Fruit fly (Drosophila melanogaster): ENCODE data around the gene Ccm3.

Ccm3 gene

DNA sequence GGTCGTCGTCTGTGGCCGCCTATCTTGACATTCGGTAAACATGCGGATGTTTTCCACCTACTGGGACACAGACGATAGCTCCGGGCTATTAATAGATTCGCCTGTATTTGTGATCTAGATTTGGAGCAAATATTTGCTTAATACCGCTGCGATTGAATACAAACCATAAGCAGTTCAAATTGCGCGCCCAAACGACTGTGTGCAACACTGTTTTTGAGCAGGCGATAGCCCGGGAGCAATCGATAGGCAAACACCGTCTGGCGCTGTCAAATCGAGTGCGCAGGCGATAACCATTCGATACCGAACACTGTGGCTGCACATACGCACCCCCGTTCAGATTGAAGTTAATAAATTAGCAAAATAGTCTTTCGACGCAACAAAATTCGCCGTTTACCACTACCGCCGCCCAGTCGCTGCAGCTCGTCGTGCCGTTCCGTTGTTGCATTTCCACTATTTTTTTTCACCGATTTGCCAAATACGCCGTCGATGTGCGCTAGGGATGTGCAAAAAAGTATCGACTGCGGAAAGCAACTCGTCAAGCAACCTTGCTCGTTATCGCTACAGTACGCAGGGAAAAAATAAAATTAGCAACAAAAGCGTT lies 36.5 kb downstream of the Ccm3 start, which contains the start of gene Atx2 (continued):
- TF ChIP-seq lola (GFP tag; optimal IDR thresholded peaks at IDR 0.05) (no peak), CG32264 (GFP tag; optimal IDR thresholded peaks at IDR 0.05) (no peak), sv (GFP tag; optimal IDR thresholded peaks at IDR 0.05) (peak; percentile 16), usp (GFP tag; optimal IDR thresholded peaks at IDR 0.05) (no peak), brk (GFP tag; optimal IDR thresholded peaks at IDR 0.05) (no peak)

DNA sequence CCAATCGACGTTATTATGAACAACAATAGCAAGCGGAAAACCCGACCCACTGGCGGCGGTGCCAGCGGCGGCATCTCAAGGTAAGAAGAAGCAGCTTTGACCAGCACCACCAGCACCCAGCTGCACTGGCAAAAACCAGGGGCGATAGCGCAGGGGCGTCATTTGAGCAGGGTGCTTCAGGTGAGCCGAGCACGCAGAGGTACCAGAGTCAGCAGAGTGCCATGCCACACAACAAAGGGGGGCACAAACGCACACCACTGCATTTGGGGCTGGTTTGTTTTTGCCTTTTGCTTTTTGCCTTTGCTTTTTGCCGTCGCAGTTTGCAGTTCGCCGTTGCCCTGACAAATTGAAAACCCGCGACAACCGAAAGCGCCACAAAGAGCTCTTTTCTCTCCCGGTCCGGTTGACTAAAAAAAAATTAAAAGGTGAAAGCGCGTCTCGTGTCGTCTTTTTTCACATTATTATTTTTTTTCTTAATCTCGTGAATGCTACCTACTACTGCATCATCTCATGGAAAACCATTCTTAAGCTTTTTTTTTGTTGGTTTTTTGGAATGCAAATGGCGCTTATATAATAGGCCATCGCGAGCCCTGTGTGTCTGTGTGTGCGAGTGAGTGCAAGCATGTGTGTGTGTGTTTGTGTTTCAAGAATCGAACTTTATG lies 37.5 kb downstream of the Ccm3 start:
- no peak for TF ChIP-seq N (GFP tag; optimal IDR thresholded peaks at IDR 0.05)
- TF ChIP-seq woc (GFP tag; optimal IDR thresholded peaks at IDR 0.05): no peak
- TF ChIP-seq sage (GFP tag; optimal IDR thresholded peaks at IDR 0.05): no peak
- TF ChIP-seq CG32264 (GFP tag; optimal IDR thresholded peaks at IDR 0.05): no peak
- no peak for TF ChIP-seq CrebA (GFP tag; optimal IDR thresholded peaks at IDR 0.05; ENCODE audit: borderline replicate concordance)
- no peak for TF ChIP-seq br (GFP tag; optimal IDR thresholded peaks at IDR 0.05)
- no peak for TF ChIP-seq Rel (GFP tag; optimal IDR thresholded peaks at IDR 0.05)
- TF ChIP-seq Rel (tag; optimal IDR thresholded peaks at IDR 0.05): no peak
- TF ChIP-seq Dif (GFP tag; optimal IDR thresholded peaks at IDR 0.05; ENCODE audit: partially characterized antibody): no peak
- no peak for TF ChIP-seq lola (GFP tag; optimal IDR thresholded peaks at IDR 0.05)
- peak; percentile 1 for TF ChIP-seq HLH106 (tag; optimal IDR thresholded peaks at IDR 0.05)
- TF ChIP-seq usp (GFP tag; optimal IDR thresholded peaks at IDR 0.05): no peak
- no peak for TF ChIP-seq OdsH (GFP tag; optimal IDR thresholded peaks at IDR 0.05)
- no peak for TF ChIP-seq GATAd (GFP tag; optimal IDR thresholded peaks at IDR 0.05)
- TF ChIP-seq foxo (GFP tag; optimal IDR thresholded peaks at IDR 0.05): peak in 1 of 2 experiments; percentile 29
- TF ChIP-seq rgr (GFP tag; optimal IDR thresholded peaks at IDR 0.05): no peak
- TF ChIP-seq Sp1 (GFP tag; optimal IDR thresholded peaks at IDR 0.05): no peak
- no peak for TF ChIP-seq psq (GFP tag; optimal IDR thresholded peaks at IDR 0.05)
- TF ChIP-seq Hnf4 (GFP tag; optimal IDR thresholded peaks at IDR 0.05): no peak
- TF ChIP-seq CG9705 (GFP tag; optimal IDR thresholded peaks at IDR 0.05): no peak
- no peak for TF ChIP-seq Mio (GFP tag; optimal IDR thresholded peaks at IDR 0.05)
- TF ChIP-seq Abd-B (GFP tag; optimal IDR thresholded peaks at IDR 0.05): no peak
- TF ChIP-seq pan (optimal IDR thresholded peaks at IDR 0.05): no peak
- no peak for TF ChIP-seq Hr78 (GFP tag; optimal IDR thresholded peaks at IDR 0.05)
- TF ChIP-seq dl (GFP tag; optimal IDR thresholded peaks at IDR 0.05; ENCODE audit: insufficient read depth in 1 of 2, partially characterized antibody in 2 of 2): no peak
- peak; percentile 34 for TF ChIP-seq Hr83 (GFP tag; optimal IDR thresholded peaks at IDR 0.05; ENCODE audit: poor library complexity, severe bottlenecking)
- TF ChIP-seq ey (GFP tag; optimal IDR thresholded peaks at IDR 0.05): peak; percentile 16
- TF ChIP-seq h (GFP tag; optimal IDR thresholded peaks at IDR 0.05): peak; percentile 34
- TF ChIP-seq dmrt93B (GFP tag; optimal IDR thresholded peaks at IDR 0.05): no peak
- no peak for TF ChIP-seq jim (GFP tag; optimal IDR thresholded peaks at IDR 0.05)
- no peak for TF ChIP-seq Vsx2 (GFP tag; optimal IDR thresholded peaks at IDR 0.05; ENCODE audit: partially characterized antibody)
- TF ChIP-seq Dfd (GFP tag; optimal IDR thresholded peaks at IDR 0.05): no peak
- TF ChIP-seq sv (GFP tag; optimal IDR thresholded peaks at IDR 0.05): no peak
- peak; percentile 27 for TF ChIP-seq fru (GFP tag; optimal IDR thresholded peaks at IDR 0.05)
- no peak for TF ChIP-seq tai (GFP tag; optimal IDR thresholded peaks at IDR 0.05)
- TF ChIP-seq dsf (GFP tag; optimal IDR thresholded peaks at IDR 0.05; ENCODE audit: borderline replicate concordance): no peak
- peak; percentile 10 for TF ChIP-seq Jra (GFP tag; optimal IDR thresholded peaks at IDR 0.05)
- no peak for TF ChIP-seq Myc (optimal IDR thresholded peaks at IDR 0.05)
- peak; percentile 1 for TF ChIP-seq brk (GFP tag; optimal IDR thresholded peaks at IDR 0.05)
